Fruit fly (Drosophila melanogaster) whole organism, prepupa: ENCODE measurements around the gene Tmc.

Experiments used
- Blimp-1 ChIP-seq: fragments of 200-800 bp; sonication (Bioruptor generic); optimal IDR thresholded peaks from 3 replicates; lab custom pipeline; 2017; ENCODE audit warnings: missing biosample characterization, missing genetic modification characterization, mild to moderate bottlenecking, moderate library complexity, missing genetic modification reagents
- CG10669 ChIP-seq: fragments of 200-800 bp; sonication (Bioruptor generic); optimal IDR thresholded peaks from 3 replicates; lab custom pipeline; 2018; ENCODE audit warnings: missing biosample characterization, mild to moderate bottlenecking, missing genetic modification characterization, moderate library complexity
- CG11294 ChIP-seq: fragments of 200-800 bp; sonication (Bioruptor generic); IDR thresholded peaks from 2 replicates; pipeline ENCODE4 v1.3.6; 2022; ENCODE audit warnings: missing biosample characterization, missing genetic modification characterization
- CG11762 ChIP-seq: fragments of 200-800 bp; sonication (Bioruptor generic); optimal IDR thresholded peaks from 3 replicates; lab custom pipeline; 2016; ENCODE audit warnings: missing biosample characterization, missing genetic modification characterization; ENCODE audit not compliant: insufficient read depth
- CG1621 ChIP-seq: fragments of 200-800 bp; sonication (Bioruptor generic); optimal IDR thresholded peaks from 3 replicates; lab custom pipeline; 2018; ENCODE audit warnings: missing biosample characterization, mild to moderate bottlenecking, missing genetic modification characterization
- CG16779 ChIP-seq: fragments of 200-800 bp; sonication (Bioruptor generic); optimal IDR thresholded peaks from 3 replicates; lab custom pipeline; 2017; ENCODE audit warnings: missing biosample characterization, mild to moderate bottlenecking, missing genetic modification characterization
- CG31627 ChIP-seq: fragments of 200-800 bp; sonication (Bioruptor generic); optimal IDR thresholded peaks from 3 replicates; lab custom pipeline; 2016; ENCODE audit warnings: missing biosample characterization, missing genetic modification characterization
- CG32006 ChIP-seq: fragments of 200-800 bp; sonication (Bioruptor generic); optimal IDR thresholded peaks from 3 replicates; lab custom pipeline; 2017; ENCODE audit warnings: missing biosample characterization, mild to moderate bottlenecking, missing genetic modification characterization
- CG4318 ChIP-seq: fragments of 200-800 bp; sonication (Bioruptor generic); optimal IDR thresholded peaks from 3 replicates; lab custom pipeline; 2017; ENCODE audit warnings: missing biosample characterization, mild to moderate bottlenecking, missing genetic modification characterization
- CG6854 ChIP-seq: fragments of 200-800 bp; sonication (Bioruptor generic); optimal IDR thresholded peaks from 2 replicates; lab custom pipeline; 2017; ENCODE audit warnings: missing biosample characterization, mild to moderate bottlenecking, missing genetic modification characterization
- CG7368 ChIP-seq: fragments of 200-800 bp; sonication (Bioruptor generic); optimal IDR thresholded peaks from 3 replicates; lab custom pipeline; 2016; ENCODE audit warnings: missing biosample characterization, missing genetic modification characterization
- CG8319 ChIP-seq: fragments of 200-800 bp; sonication (Bioruptor generic); optimal IDR thresholded peaks from 3 replicates; lab custom pipeline; 2016; ENCODE audit warnings: missing biosample characterization, missing genetic modification characterization
- Eip75B ChIP-seq: fragments of 200-800 bp; sonication (Bioruptor generic); optimal IDR thresholded peaks from 3 replicates; lab custom pipeline; 2016; ENCODE audit warnings: missing biosample characterization, missing genetic modification characterization
- Eip93F ChIP-seq: fragments of 200-800 bp; sonication (Bioruptor generic); optimal IDR thresholded peaks from 2 replicates; lab custom pipeline; 2016; ENCODE audit warnings: missing biosample characterization, mild to moderate bottlenecking, missing genetic modification characterization
- Ets21C ChIP-seq: fragments of 200-800 bp; sonication (Bioruptor generic); optimal IDR thresholded peaks from 3 replicates; lab custom pipeline; 2016; ENCODE audit warnings: missing biosample characterization, missing genetic modification characterization
- Hr38 ChIP-seq: sonication (Bioruptor generic); optimal IDR thresholded peaks from 2 replicates; lab custom pipeline; 2016; ENCODE audit warnings: missing biosample characterization, missing genetic modification characterization
- Hr39 ChIP-seq: fragments of 200-800 bp; sonication (Bioruptor generic); optimal IDR thresholded peaks from 2 replicates; lab custom pipeline; 2016; ENCODE audit warnings: missing biosample characterization, missing genetic modification characterization
- Lpt ChIP-seq: fragments of 200-800 bp; sonication (Bioruptor generic); optimal IDR thresholded peaks from 3 replicates; lab custom pipeline; 2016; ENCODE audit warnings: missing biosample characterization, missing genetic modification characterization
- OdsH ChIP-seq: fragments of 200-800 bp; sonication (Bioruptor generic); optimal IDR thresholded peaks from 3 replicates; lab custom pipeline; 2016; ENCODE audit warnings: missing biosample characterization, missing genetic modification characterization
- Sox14 ChIP-seq: fragments of 200-800 bp; sonication (Bioruptor generic); optimal IDR thresholded peaks from 3 replicates; lab custom pipeline; 2016; ENCODE audit warnings: missing biosample characterization, missing genetic modification characterization
- Sox15 ChIP-seq: fragments of 200-800 bp; sonication (Bioruptor generic); optimal IDR thresholded peaks from 3 replicates; lab custom pipeline; 2016; ENCODE audit warnings: missing biosample characterization, missing genetic modification characterization
- achi ChIP-seq: fragments of 200-800 bp; sonication (Bioruptor generic); optimal IDR thresholded peaks from 3 replicates; lab custom pipeline; 2016; ENCODE audit warnings: missing biosample characterization, missing genetic modification characterization
- cyc ChIP-seq: fragments of 200-800 bp; sonication (Bioruptor generic); optimal IDR thresholded peaks from 3 replicates; lab custom pipeline; 2016; ENCODE audit warnings: missing biosample characterization, missing genetic modification characterization
- dac ChIP-seq: fragments of 200-800 bp; sonication (Bioruptor generic); optimal IDR thresholded peaks from 2 replicates; lab custom pipeline; 2017; ENCODE audit warnings: missing biosample characterization, mild to moderate bottlenecking, missing genetic modification characterization
- dsx ChIP-seq: fragments of 200-800 bp; optimal IDR thresholded peaks from 3 replicates; lab custom pipeline; 2019; ENCODE audit warnings: missing biosample characterization, mild to moderate bottlenecking, missing genetic modification characterization, moderate library complexity; ENCODE audit not compliant: poor library complexity, severe bottlenecking
- eg ChIP-seq: fragments of 200-800 bp; sonication (Bioruptor generic); IDR thresholded peaks from 3 replicates; pipeline ENCODE4 v1.3.6; 2022; ENCODE audit warnings: missing biosample characterization, missing genetic modification characterization
- fd85E ChIP-seq: fragments of 200-800 bp; sonication (Bioruptor generic); optimal IDR thresholded peaks from 3 replicates; lab custom pipeline; 2016; ENCODE audit warnings: missing biosample characterization, missing genetic modification characterization
- fkh ChIP-seq: fragments of 200-800 bp; sonication (Bioruptor generic); optimal IDR thresholded peaks from 3 replicates; lab custom pipeline; 2017; ENCODE audit warnings: missing biosample characterization, mild to moderate bottlenecking, missing genetic modification characterization, moderate library complexity
- salr ChIP-seq, 2 experiments: fragments of 200-800 bp; sonication (Bioruptor generic); optimal IDR thresholded peaks; 3 replicates each; lab custom pipeline; 2016 to 2018; ENCODE audit warnings: missing biosample characterization in 2 of 2, missing genetic modification characterization in 2 of 2, mild to moderate bottlenecking in 1 of 2
- spab ChIP-seq: fragments of 200-800 bp; sonication (Bioruptor generic); optimal IDR thresholded peaks from 2 replicates; lab custom pipeline; 2017; ENCODE audit warnings: missing biosample characterization, mild to moderate bottlenecking, missing genetic modification characterization, missing genetic modification reagents
- ss ChIP-seq, 2 experiments: fragments of 200-800 bp; sonication (Bioruptor generic); optimal IDR thresholded peaks; 2 replicates in 1 of 2; 3 replicates in 1 of 2; lab custom pipeline; 2017 to 2018; ENCODE audit warnings: mild to moderate bottlenecking in 2 of 2, missing biosample characterization in 2 of 2, missing genetic modification characterization in 2 of 2, moderate library complexity in 1 of 2
- svp ChIP-seq: fragments of 200-800 bp; sonication (Bioruptor generic); peaks from one replicate; lab custom pipeline; 2016; ENCODE audit warnings: missing biosample characterization, missing genetic modification characterization
- vri ChIP-seq: fragments of 200-800 bp; sonication (Bioruptor generic); optimal IDR thresholded peaks from 3 replicates; lab custom pipeline; 2016; ENCODE audit warnings: missing biosample characterization, mild to moderate bottlenecking, missing genetic modification characterization

Gene Tmc

DNA sequence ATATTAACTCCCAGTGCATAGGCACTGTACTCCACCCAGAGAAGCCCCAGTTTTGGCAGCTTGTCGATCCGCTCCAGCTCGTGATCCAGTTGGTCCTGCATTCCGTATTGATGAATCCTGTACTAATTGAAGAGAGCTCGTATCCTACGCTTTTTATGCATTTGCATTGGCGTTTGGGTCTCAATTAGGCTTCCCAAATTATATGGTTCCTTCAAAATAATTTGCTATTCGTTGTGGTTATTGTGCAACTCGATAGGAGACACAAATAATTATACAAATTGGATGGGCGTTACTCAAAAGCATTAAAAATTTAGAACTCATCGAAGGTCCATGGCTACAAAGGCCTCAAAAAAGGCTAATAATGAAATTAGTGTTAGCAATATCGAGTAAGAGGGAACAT, 31.5 kb downstream of the Tmc start, which contains the start of gene Or67b:
Or67b (minus strand) TSS at position 101 of the 400 bp plus-strand sequence.
- no peak for TF ChIP-seq Eip75B (GFP tag; lab: Kevin White, UChicago)
- no peak for TF ChIP-seq achi (GFP tag; lab: Kevin White, UChicago)
- TF ChIP-seq CG32006 = no peak
- TF ChIP-seq CG16779 = no peak
- no peak for TF ChIP-seq eg (GFP tag; lab: Robert Waterston, UW)
- no peak for TF ChIP-seq fd85E (GFP tag; lab: Kevin White, UChicago)
- TF ChIP-seq OdsH = no peak
- no peak for TF ChIP-seq CG11762 (GFP tag; lab: Kevin White, UChicago)
- no peak for TF ChIP-seq Hr38 (GFP tag; lab: Kevin White, UChicago)

DNA sequence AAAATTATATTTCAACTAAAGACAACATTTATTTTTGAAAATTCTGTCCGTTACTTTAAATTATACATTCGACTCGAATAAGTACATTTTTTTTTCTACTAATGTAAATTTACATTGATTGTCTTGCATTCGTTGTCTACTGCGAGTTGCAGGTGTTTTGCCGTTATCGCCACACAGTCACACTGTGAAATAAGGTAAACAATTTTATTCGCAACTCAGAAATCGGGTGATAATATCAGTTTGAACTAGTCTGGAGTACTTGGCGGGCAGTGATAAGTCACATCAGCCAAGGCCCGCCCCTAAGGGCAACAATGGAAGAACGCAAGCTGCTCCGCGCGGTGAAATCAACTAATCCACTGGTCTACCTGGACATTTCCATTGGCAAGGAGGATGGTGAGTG, 32.3 kb downstream of the Tmc start:
- TF ChIP-seq CG1621 (tag; lab: Kevin White, UChicago) (no peak), fkh (peak; percentile 94), CG31627 (GFP tag; lab: Kevin White, UChicago) (no peak), CG7368 (GFP tag; lab: Kevin White, UChicago) (no peak), Hr38 (GFP tag; lab: Kevin White, UChicago) (no peak)

DNA sequence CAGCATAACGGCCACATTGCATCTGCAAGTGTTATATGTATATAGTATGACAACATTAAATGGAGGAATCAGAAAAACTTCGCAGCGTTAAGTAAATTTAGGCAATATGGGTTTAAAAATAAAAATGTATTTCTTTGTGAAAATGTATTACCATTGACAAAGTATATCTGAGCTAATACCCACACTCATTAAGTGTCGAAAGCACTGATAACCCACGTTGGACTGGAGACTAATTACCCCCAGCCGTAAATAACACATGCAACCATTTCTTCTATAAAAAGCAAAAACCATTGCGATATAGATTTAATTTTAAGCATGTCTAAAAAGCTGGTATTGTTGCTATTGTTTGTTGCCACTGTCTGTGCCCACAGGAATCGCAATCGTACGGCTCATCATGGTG, 40.2 kb downstream of the Tmc start, which contains the start of gene CG8329:
CG8329 (plus strand) TSS at position 301 of the 400 bp plus-strand sequence.
- TF ChIP-seq dac (GFP tag; lab: Kevin White, UChicago) (no peak), CG8319 (GFP tag; lab: Kevin White, UChicago) (no peak)

DNA sequence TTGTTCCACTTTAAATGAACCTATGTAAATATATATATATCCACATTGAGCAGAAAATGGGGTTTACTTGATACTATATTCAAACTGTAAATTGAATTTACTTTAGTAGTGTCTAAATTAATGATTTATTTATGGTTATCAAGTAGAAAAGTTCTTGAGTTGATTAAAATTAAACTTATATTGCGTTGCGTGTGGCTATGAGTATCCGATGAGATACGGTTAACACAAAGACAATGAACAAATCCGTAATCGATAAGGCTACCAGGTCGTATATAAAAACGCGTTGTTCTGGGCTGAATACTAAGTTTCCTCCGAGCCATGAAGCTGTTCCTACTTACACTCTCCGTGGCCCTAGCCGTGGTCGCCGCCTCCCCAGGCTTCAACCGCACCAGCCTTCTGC, 41.4 kb downstream of the Tmc start, which contains the start of gene CG18179:
CG18179 (plus strand) TSS at position 301 of the 400 bp plus-strand sequence.
- TF ChIP-seq vri (GFP tag; lab: Kevin White, UChicago) = no peak
- peak; percentile 16 for TF ChIP-seq svp (GFP tag; lab: Kevin White, UChicago)

DNA sequence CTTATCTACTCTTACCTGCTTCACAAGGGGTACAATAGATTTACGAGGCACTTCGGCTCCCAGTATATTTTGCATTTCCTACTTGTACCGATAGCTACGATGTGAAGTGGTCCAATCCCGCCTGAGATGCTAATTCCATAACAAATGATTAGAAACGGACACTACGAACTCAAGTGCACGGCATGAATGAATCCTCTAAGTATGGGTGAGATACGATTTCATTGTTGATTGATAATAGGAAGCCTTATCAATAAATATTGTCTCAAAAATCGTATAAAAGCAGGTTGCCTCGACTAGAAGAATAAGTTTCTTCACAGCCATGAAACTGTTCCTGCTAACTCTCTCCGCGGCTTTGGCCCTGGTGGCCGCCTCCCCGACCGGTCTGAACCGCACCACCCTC, 43.1 kb downstream of the Tmc start, which contains the start of gene CG18180:
CG18180 (plus strand) TSS at position 301 of the 400 bp plus-strand sequence.
- TF ChIP-seq Eip93F (GFP tag; lab: Kevin White, UChicago) (no peak), dac (GFP tag; lab: Kevin White, UChicago) (no peak), Ets21C (GFP tag; lab: Kevin White, UChicago) (no peak), CG7368 (GFP tag; lab: Kevin White, UChicago) (no peak), ss (GFP tag; optimal IDR thresholded peaks at IDR 0.05; lab: Kevin White, UChicago) (no peak), Sox15 (GFP tag; lab: Kevin White, UChicago) (no peak), Lpt (no peak), dsx (GFP tag; lab: Kevin White, UChicago) (no peak), spab (no peak), Hr39 (GFP tag; lab: Kevin White, UChicago) (no peak), cyc (GFP tag; lab: Kevin White, UChicago) (no peak), CG4318 (GFP tag; lab: Kevin White, UChicago) (no peak), Blimp-1 (GFP tag; lab: Kevin White, UChicago) (no peak), CG10669 (no peak), salr (GFP tag; optimal IDR thresholded peaks at IDR 0.05; lab: Kevin White, UChicago) (no peak), CG11762 (GFP tag; lab: Kevin White, UChicago) (no peak), CG11294 (GFP tag; lab: Robert Waterston, UW) (no peak), Eip75B (GFP tag; lab: Kevin White, UChicago) (no peak), CG32006 (no peak)

DNA sequence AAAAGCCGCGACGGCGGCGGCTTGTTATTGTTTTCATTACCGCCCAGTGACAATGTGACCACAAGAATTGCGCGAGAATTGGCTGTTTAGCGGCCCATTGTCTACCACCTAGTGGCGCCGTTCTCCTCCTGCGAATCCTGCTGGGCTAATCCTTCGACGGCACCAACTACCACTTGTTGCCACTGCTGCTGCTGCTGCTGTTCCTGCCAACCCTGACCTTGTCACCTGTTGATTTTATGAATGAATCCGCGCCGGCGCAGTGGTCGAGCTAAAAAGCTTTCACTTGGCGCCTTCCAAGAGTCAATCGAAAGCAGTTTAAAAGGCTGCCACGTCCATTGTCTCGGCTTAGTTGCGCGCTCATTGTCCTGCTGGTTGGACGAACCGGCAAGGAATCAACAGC, 46.2 kb downstream of the Tmc start, which contains the start of gene CNMaR:
CNMaR (plus strand) TSS at position 348 of the 400 bp plus-strand sequence.
- TF ChIP-seq salr (GFP tag; optimal IDR thresholded peaks at IDR 0.05; lab: Kevin White, UChicago) (no peak), CG16779 (no peak), Sox14 (GFP tag; lab: Kevin White, UChicago) (no peak), CG11762 (GFP tag; lab: Kevin White, UChicago) (no peak), CG6854 (GFP tag; lab: Kevin White, UChicago) (no peak), fkh (no peak), ss (GFP tag; optimal IDR thresholded peaks at IDR 0.05; lab: Kevin White, UChicago) (no peak), Eip75B (GFP tag; lab: Kevin White, UChicago) (no peak)
